Fruit fly (Drosophila melanogaster): ENCODE results near the gene PrBP.

Gene PrBP

DNA sequence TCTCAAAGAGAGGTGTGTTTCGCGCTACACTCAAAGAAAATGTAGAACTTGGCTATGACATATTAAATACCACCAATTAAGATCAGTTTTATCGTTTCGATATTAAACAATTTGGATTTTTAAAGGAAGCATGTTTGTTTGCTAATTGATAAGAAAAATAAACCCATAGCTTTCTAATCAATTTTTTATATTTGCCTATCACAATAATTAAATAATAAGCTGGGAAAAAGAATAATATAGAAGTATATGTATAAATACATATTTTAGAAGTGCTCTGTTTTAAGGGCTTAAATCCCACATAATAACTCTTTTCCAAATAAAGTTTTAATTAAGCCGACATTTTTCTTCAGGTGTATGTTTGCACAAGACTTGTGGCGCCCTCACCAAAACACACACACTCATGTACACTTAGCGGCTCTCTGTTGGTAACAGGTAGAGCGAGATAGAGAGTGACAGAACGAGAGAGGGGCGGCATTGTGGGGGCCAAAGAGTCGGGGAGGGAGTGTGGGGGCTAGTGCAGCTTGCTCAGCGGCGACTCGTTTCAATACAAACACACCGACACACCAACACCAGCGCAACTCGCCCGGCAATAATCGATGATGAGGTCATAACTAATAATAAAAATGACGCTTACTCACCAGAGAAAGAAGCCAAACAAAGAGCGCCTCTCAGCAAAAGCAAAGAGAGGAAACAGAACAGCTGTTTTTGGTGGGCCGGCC is 32.0 kb upstream of the PrBP start (continued):
- TF ChIP-seq CG30020 (tag; optimal IDR thresholded peaks at IDR 0.05) (peak; percentile 65), gcm (GFP tag; optimal IDR thresholded peaks at IDR 0.05) (peak; percentile 91), Nf-YA (GFP tag; IDR thresholded peaks at IDR 0.05) (peak; percentile 51), CG4360 (GFP tag; IDR thresholded peaks at IDR 0.05) (no peak), p53 (GFP tag; optimal IDR thresholded peaks at IDR 0.05) (no peak), Taf1 (GFP tag; IDR thresholded peaks at IDR 0.05) (peak; percentile 46; the same call in 1 of the 2 replicates), dysf (GFP tag; IDR thresholded peaks at IDR 0.05) (peak; percentile 91; the same call in 2 of the 3 replicates), zen2 (GFP tag; IDR thresholded peaks at IDR 0.05; ENCODE audit: partially characterized antibody) (no peak), pros (GFP tag; optimal IDR thresholded peaks at IDR 0.05) (peak; percentile 47), fd3F (GFP tag; optimal IDR thresholded peaks at IDR 0.05) (peak; percentile 88), CG15601 (tag; optimal IDR thresholded peaks at IDR 0.05) (peak; percentile 82), Dip2 (GFP tag; IDR thresholded peaks at IDR 0.05) (no peak), CG15514 (GFP tag; optimal IDR thresholded peaks at IDR 0.05) (peak; percentile 63), CG9727 (GFP tag; optimal IDR thresholded peaks at IDR 0.05) (peak; percentile 96), unc-4 (GFP tag; IDR thresholded peaks at IDR 0.05; ENCODE audit: partially characterized antibody) (peak; percentile 49), CG1832 (GFP tag; optimal IDR thresholded peaks at IDR 0.05) (no peak), az2 (GFP tag; optimal IDR thresholded peaks at IDR 0.05) (peak; percentile 87), tup (GFP tag; optimal IDR thresholded peaks at IDR 0.05) (peak; percentile 30), Mad (GFP tag; optimal IDR thresholded peaks at IDR 0.05) (peak; percentile 79), CG31365 (tag; optimal IDR thresholded peaks at IDR 0.05) (peak; percentile 19), TFAM (GFP tag; optimal IDR thresholded peaks at IDR 0.05) (peak; percentile 37), CG14441 (GFP tag; IDR thresholded peaks at IDR 0.05) (peak; percentile 65), cato (GFP tag; optimal IDR thresholded peaks at IDR 0.05; ENCODE audit: borderline replicate concordance) (peak; percentile 86), bbx (GFP tag; IDR thresholded peaks at IDR 0.05; ENCODE audit: partially characterized antibody) (peak; percentile 42; the same call in 1 of the 2 replicates), mld (GFP tag; IDR thresholded peaks at IDR 0.05; ENCODE audit: partially characterized antibody) (no peak), Sry-β (GFP tag; optimal IDR thresholded peaks at IDR 0.05) (peak; percentile 16), Ssrp (tag; optimal IDR thresholded peaks at IDR 0.05) (peak; percentile 91), kay (GFP tag; optimal IDR thresholded peaks at IDR 0.05) (peak; percentile 86), BtbVII (GFP tag; optimal IDR thresholded peaks at IDR 0.05) (peak; percentile 82), fu2 (GFP tag; optimal IDR thresholded peaks at IDR 0.05) (peak; percentile 51), Bdp1 (GFP tag; optimal IDR thresholded peaks at IDR 0.05) (peak; percentile 67), chinmo (GFP tag; IDR thresholded peaks at IDR 0.05; ENCODE audit: partially characterized antibody) (peak; percentile 100), NC2β (GFP tag; optimal IDR thresholded peaks at IDR 0.05) (peak; percentile 23), Poxn (GFP tag; IDR thresholded peaks at IDR 0.05) (no peak), rib (GFP tag; IDR thresholded peaks at IDR 0.05) (peak; percentile 67), slp2 (GFP tag; optimal IDR thresholded peaks at IDR 0.05) (peak; percentile 48), Fer1 (GFP tag; optimal IDR thresholded peaks at IDR 0.05) (peak; percentile 91), ara (GFP tag; IDR thresholded peaks at IDR 0.05) (peak; percentile 40), croc (GFP tag; conservative IDR thresholded peaks at IDR 0.05) (peak; percentile 49; the same call in 2 of the 3 replicates), CG1602 (GFP tag; optimal IDR thresholded peaks at IDR 0.05) (peak; percentile 82), CG3838 (GFP tag; optimal IDR thresholded peaks at IDR 0.05) (peak; percentile 55), CG8359 (GFP tag; optimal IDR thresholded peaks at IDR 0.05; ENCODE audit: borderline replicate concordance) (peak; percentile 54), Oli (tag; optimal IDR thresholded peaks at IDR 0.05) (peak; percentile 94), CG8281 (tag; optimal IDR thresholded peaks at IDR 0.05) (peak; percentile 66), gem (tag; optimal IDR thresholded peaks at IDR 0.05) (peak; percentile 97), Opbp (GFP tag; IDR thresholded peaks at IDR 0.05; ENCODE audit: partially characterized antibody) (no peak), CG16815 (GFP tag; optimal IDR thresholded peaks at IDR 0.05) (peak; percentile 85), CG17829 (tag; optimal IDR thresholded peaks at IDR 0.05) (peak; percentile 88)

Data from whole organism, embryonic.